Fruit fly (Drosophila melanogaster) whole organism, wandering third instar larva: Measurements from ENCODE around the gene mRpL10.

Source experiments
- Abd-B ChIP-seq: fragments of >200 bp; optimal IDR thresholded peaks from 2 replicates; lab custom pipeline; 2017; ENCODE audit warnings: missing biosample characterization, missing genetic modification characterization
- CG32264 ChIP-seq: fragments of 200-800 bp; sonication (Bioruptor generic); optimal IDR thresholded peaks from 2 replicates; lab custom pipeline; 2016; ENCODE audit warnings: missing biosample characterization, missing genetic modification characterization
- CG9705 ChIP-seq: fragments of 200-800 bp; sonication (Bioruptor generic); optimal IDR thresholded peaks from 2 replicates; lab custom pipeline; 2018; ENCODE audit warnings: missing biosample characterization, mild to moderate bottlenecking, missing genetic modification characterization
- CrebA ChIP-seq: fragments of 200-800 bp; sonication (Bioruptor generic); optimal IDR thresholded peaks from 2 replicates; lab custom pipeline; 2016; ENCODE audit warnings: missing biosample characterization, mild to moderate bottlenecking, missing genetic modification characterization, borderline replicate concordance
- Dfd ChIP-seq: fragments of >200 bp; optimal IDR thresholded peaks from 2 replicates; lab custom pipeline; 2017; ENCODE audit warnings: missing biosample characterization, missing genetic modification characterization
- Dif ChIP-seq: fragments of 200-275, 200-300 bp; sonication (Bioruptor generic); optimal IDR thresholded peaks from 2 replicates; lab custom pipeline; 2018; ENCODE audit warnings: missing biosample characterization, missing genetic modification characterization; ENCODE audit not compliant: partially characterized antibody
- GATAd ChIP-seq: sonication (Bioruptor generic); optimal IDR thresholded peaks from 2 replicates; lab custom pipeline; 2016; ENCODE audit warnings: missing biosample characterization, missing genetic modification characterization
- HLH106 ChIP-seq: fragments of 200-800 bp; optimal IDR thresholded peaks from 3 replicates; lab custom pipeline; 2019; ENCODE audit warnings: missing biosample characterization, mild to moderate bottlenecking, missing genetic modification characterization, moderate library complexity
- Hnf4 ChIP-seq: fragments of 200-800 bp; sonication (Bioruptor generic); optimal IDR thresholded peaks from 2 replicates; lab custom pipeline; 2016; ENCODE audit warnings: missing biosample characterization, mild to moderate bottlenecking, missing genetic modification characterization
- Hr78 ChIP-seq: fragments of >200 bp; optimal IDR thresholded peaks from 2 replicates; lab custom pipeline; 2017; ENCODE audit warnings: missing biosample characterization, missing genetic modification characterization
- Hr83 ChIP-seq: fragments of 200-300 bp; sonication (Bioruptor generic); optimal IDR thresholded peaks from 2 replicates; lab custom pipeline; 2016; ENCODE audit warnings: missing biosample characterization, mild to moderate bottlenecking, missing genetic modification characterization, moderate library complexity; ENCODE audit not compliant: poor library complexity, severe bottlenecking
- Jra ChIP-seq: sonication (Bioruptor generic); optimal IDR thresholded peaks from 2 replicates; lab custom pipeline; 2016; ENCODE audit warnings: missing biosample characterization, missing genetic modification characterization
- Mio ChIP-seq: sonication (Bioruptor generic); optimal IDR thresholded peaks from 2 replicates; lab custom pipeline; 2016; ENCODE audit warnings: missing biosample characterization, missing genetic modification characterization
- Myc ChIP-seq: fragments of >200 bp; optimal IDR thresholded peaks from 2 replicates; lab custom pipeline; 2017
- N ChIP-seq: fragments of >200 bp; optimal IDR thresholded peaks from 2 replicates; lab custom pipeline; 2018; ENCODE audit warnings: missing biosample characterization, missing external identifiers, missing genetic modification characterization
- OdsH ChIP-seq: fragments of 200-800 bp; sonication (Bioruptor generic); optimal IDR thresholded peaks from 2 replicates; lab custom pipeline; 2016; ENCODE audit warnings: missing biosample characterization, mild to moderate bottlenecking, missing genetic modification characterization
- Rel ChIP-seq, 2 experiments: fragments of 200-800 bp; sonication (Bioruptor generic) in 1 of 2; optimal IDR thresholded peaks; 2 replicates in 1 of 2; 3 replicates in 1 of 2; lab custom pipeline; 2016 to 2019; ENCODE audit warnings: mild to moderate bottlenecking in 2 of 2, missing biosample characterization in 2 of 2, missing genetic modification characterization in 2 of 2, moderate library complexity in 1 of 2
- Sp1 ChIP-seq: fragments of 200-800 bp; sonication (Bioruptor generic); optimal IDR thresholded peaks from 3 replicates; lab custom pipeline; 2019; ENCODE audit warnings: missing biosample characterization, mild to moderate bottlenecking, missing genetic modification characterization, moderate library complexity
- Vsx2 ChIP-seq: fragments of 200-300, 225-300 bp; sonication (Bioruptor generic); optimal IDR thresholded peaks from 2 replicates; lab custom pipeline; 2018; ENCODE audit warnings: missing biosample characterization, missing genetic modification characterization; ENCODE audit not compliant: partially characterized antibody
- br ChIP-seq: fragments of 200-800 bp; sonication (Bioruptor generic); optimal IDR thresholded peaks from 2 replicates; lab custom pipeline; 2016; ENCODE audit warnings: missing biosample characterization, missing genetic modification characterization
- brk ChIP-seq: fragments of 200-800 bp; sonication (Bioruptor generic); optimal IDR thresholded peaks from 2 replicates; lab custom pipeline; 2016; ENCODE audit warnings: missing biosample characterization, mild to moderate bottlenecking, missing genetic modification characterization
- dl ChIP-seq, 2 experiments: fragments of 175-275, 200-275 bp in 1 of 2; fragments of 200-275 bp in 1 of 2; sonication (Bioruptor generic); optimal IDR thresholded peaks; lab custom pipeline; 2018; ENCODE audit warnings: mild to moderate bottlenecking in 2 of 2, missing biosample characterization in 2 of 2, missing genetic modification characterization in 2 of 2, moderate library complexity in 2 of 2; ENCODE audit not compliant: partially characterized antibody in 2 of 2, insufficient read depth in 1 of 2
- dmrt93B ChIP-seq: fragments of 200-800 bp; sonication (Bioruptor generic); optimal IDR thresholded peaks from 2 replicates; lab custom pipeline; 2018; ENCODE audit warnings: missing biosample characterization, mild to moderate bottlenecking, missing genetic modification characterization
- dsf ChIP-seq: sonication (Bioruptor generic); optimal IDR thresholded peaks from 2 replicates; lab custom pipeline; 2016; ENCODE audit warnings: missing biosample characterization, missing genetic modification characterization, borderline replicate concordance
- ey ChIP-seq: fragments of 200-800 bp; sonication (Bioruptor generic); optimal IDR thresholded peaks from 2 replicates; lab custom pipeline; 2016; ENCODE audit warnings: missing biosample characterization, missing genetic modification characterization
- foxo ChIP-seq, 2 experiments: fragments of 200-800 bp; sonication (Bioruptor generic); optimal IDR thresholded peaks; 2 replicates in 1 of 2; 3 replicates in 1 of 2; lab custom pipeline; 2016 to 2017; ENCODE audit warnings: missing biosample characterization in 2 of 2, missing genetic modification characterization in 2 of 2
- fru ChIP-seq: fragments of 200-800 bp; sonication (Bioruptor generic); optimal IDR thresholded peaks from 3 replicates; lab custom pipeline; 2016; ENCODE audit warnings: missing biosample characterization, mild to moderate bottlenecking, missing genetic modification characterization
- h ChIP-seq: fragments of 200-800 bp; sonication (Bioruptor generic); optimal IDR thresholded peaks from 3 replicates; lab custom pipeline; 2016; ENCODE audit warnings: missing biosample characterization, mild to moderate bottlenecking, missing genetic modification characterization
- jim ChIP-seq: fragments of 175-275, 200-325 bp; sonication (Bioruptor generic); optimal IDR thresholded peaks from 2 replicates; lab custom pipeline; 2016; ENCODE audit warnings: missing biosample characterization, mild to moderate bottlenecking, missing genetic modification characterization
- lola ChIP-seq: fragments of >200 bp; optimal IDR thresholded peaks from 2 replicates; lab custom pipeline; 2017; ENCODE audit warnings: missing biosample characterization, missing genetic modification characterization
- pan ChIP-seq: fragments of >200 bp; optimal IDR thresholded peaks from 2 replicates; lab custom pipeline; 2017
- psq ChIP-seq: fragments of 200-800 bp; sonication (Bioruptor generic); optimal IDR thresholded peaks from 3 replicates; lab custom pipeline; 2017; ENCODE audit warnings: missing biosample characterization, mild to moderate bottlenecking, missing genetic modification characterization, moderate library complexity
- rgr ChIP-seq: fragments of 200-800 bp; sonication (Bioruptor generic); optimal IDR thresholded peaks from 3 replicates; lab custom pipeline; 2016; ENCODE audit warnings: missing biosample characterization, mild to moderate bottlenecking, missing genetic modification characterization
- sage ChIP-seq: fragments of 200-800 bp; sonication (Bioruptor generic); optimal IDR thresholded peaks from 2 replicates; lab custom pipeline; 2016; ENCODE audit warnings: missing biosample characterization, mild to moderate bottlenecking, missing genetic modification characterization
- sv ChIP-seq: fragments of 200-800 bp; sonication (Bioruptor generic); optimal IDR thresholded peaks from 3 replicates; lab custom pipeline; 2016; ENCODE audit warnings: missing biosample characterization, missing genetic modification characterization
- tai ChIP-seq: sonication (Bioruptor generic); optimal IDR thresholded peaks from 2 replicates; lab custom pipeline; 2016; ENCODE audit warnings: missing biosample characterization, missing genetic modification characterization
- usp ChIP-seq: fragments of >200 bp; optimal IDR thresholded peaks from 2 replicates; lab custom pipeline; 2017; ENCODE audit warnings: missing biosample characterization, missing genetic modification characterization
- woc ChIP-seq: sonication (Bioruptor generic); optimal IDR thresholded peaks from 2 replicates; lab custom pipeline; 2016; ENCODE audit warnings: missing biosample characterization, mild to moderate bottlenecking, missing genetic modification characterization

mRpL10 gene

DNA sequence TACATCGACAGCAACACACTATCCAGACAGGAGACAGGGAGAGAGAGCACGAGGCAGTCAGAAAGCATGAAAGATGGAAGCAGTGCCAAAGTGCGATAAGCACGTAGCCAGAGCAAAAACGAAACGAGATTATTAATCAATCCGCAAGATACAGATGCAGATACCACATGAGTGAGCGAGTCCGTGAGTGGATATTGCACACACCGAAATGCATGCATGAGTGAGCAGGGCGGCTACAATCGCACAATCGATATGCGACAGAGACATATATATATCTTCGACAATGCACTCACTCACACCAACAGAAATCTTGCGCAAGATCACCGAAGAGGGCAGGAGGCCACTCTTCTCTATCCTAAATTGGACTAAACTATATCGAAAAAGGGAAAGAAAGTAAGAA lies 19.3 kb downstream of the mRpL10 start:
- TF ChIP-seq Mio (no peak), Dfd (no peak), rgr (GFP tag; lab: Kevin White, UChicago) (no peak), tai (GFP tag; lab: Kevin White, UChicago) (no peak), psq (GFP tag; lab: Kevin White, UChicago) (peak; percentile 20), Dif (no peak)

DNA sequence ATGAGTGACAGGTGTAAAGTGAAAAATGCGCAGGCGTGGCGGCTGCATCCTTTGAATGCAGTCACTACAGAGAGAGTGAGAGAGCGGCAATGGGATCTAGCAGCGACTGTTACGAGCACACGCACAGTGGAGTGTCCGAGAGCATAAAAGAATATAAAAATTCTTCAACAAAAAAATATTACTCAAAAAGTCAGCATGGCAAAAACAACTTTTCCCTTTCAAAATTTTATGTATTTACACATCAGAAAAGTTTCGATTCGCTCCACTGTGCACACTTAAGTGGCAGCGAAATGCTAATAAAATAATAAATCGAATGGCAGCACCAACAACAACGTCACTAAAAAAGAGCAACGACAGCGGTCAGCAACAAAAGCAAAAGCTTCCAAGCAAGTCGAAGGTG lies 19.8 kb downstream of the mRpL10 start:
- TF ChIP-seq N (no peak), Abd-B (GFP tag; lab: Kevin White, UChicago) (no peak), h (GFP tag; lab: Kevin White, UChicago) (peak; percentile 92), fru (GFP tag; lab: Kevin White, UChicago) (peak; percentile 87), tai (GFP tag; lab: Kevin White, UChicago) (peak; percentile 75), jim (GFP tag; lab: Kevin White, UChicago) (no peak), sv (peak; percentile 57), usp (GFP tag; lab: Kevin White, UChicago) (no peak), ey (GFP tag; lab: Kevin White, UChicago) (peak; percentile 90), Hr83 (GFP tag; lab: Kevin White, UChicago) (peak; percentile 70), HLH106 (tag; lab: Kevin White, UChicago) (peak; percentile 70), br (GFP tag; lab: Kevin White, UChicago) (peak; percentile 90), OdsH (GFP tag; lab: Kevin White, UChicago) (peak; percentile 83), dmrt93B (peak; percentile 57), Dif (no peak), Rel (GFP tag; optimal IDR thresholded peaks at IDR 0.05; lab: Kevin White, UChicago) (peak; percentile 29), Rel (tag; optimal IDR thresholded peaks at IDR 0.05; lab: Kevin White, UChicago) (no peak), Dfd (no peak), dl (GFP tag; optimal IDR thresholded peaks at IDR 0.05; lab: Kevin White, UChicago; ENCODE audit: insufficient read depth in 1 of 2, partially characterized antibody in 2 of 2) (no peak), Hnf4 (GFP tag; lab: Kevin White, UChicago) (peak; percentile 88), CrebA (peak; percentile 64), Myc (no peak), rgr (GFP tag; lab: Kevin White, UChicago) (peak; percentile 93), sage (peak; percentile 82), Sp1 (GFP tag; lab: Kevin White, UChicago) (peak; percentile 76), CG9705 (no peak), pan (lab: Kevin White, UChicago) (no peak), lola (GFP tag; lab: Kevin White, UChicago) (no peak), foxo (GFP tag; optimal IDR thresholded peaks at IDR 0.05; lab: Kevin White, UChicago) (peak; percentile 56 to 94), Mio (peak; percentile 25), Vsx2 (no peak), GATAd (GFP tag; lab: Kevin White, UChicago) (no peak), CG32264 (peak; percentile 76), psq (GFP tag; lab: Kevin White, UChicago) (no peak), woc (GFP tag; lab: Kevin White, UChicago) (peak; percentile 82), Hr78 (GFP tag; lab: Kevin White, UChicago) (no peak), brk (GFP tag; lab: Kevin White, UChicago) (peak; percentile 70), dsf (GFP tag; lab: Kevin White, UChicago) (peak; percentile 21), Jra (GFP tag; lab: Kevin White, UChicago) (peak; percentile 49)
- TF ChIP-seq, all 38 proteins: peak for 23

DNA sequence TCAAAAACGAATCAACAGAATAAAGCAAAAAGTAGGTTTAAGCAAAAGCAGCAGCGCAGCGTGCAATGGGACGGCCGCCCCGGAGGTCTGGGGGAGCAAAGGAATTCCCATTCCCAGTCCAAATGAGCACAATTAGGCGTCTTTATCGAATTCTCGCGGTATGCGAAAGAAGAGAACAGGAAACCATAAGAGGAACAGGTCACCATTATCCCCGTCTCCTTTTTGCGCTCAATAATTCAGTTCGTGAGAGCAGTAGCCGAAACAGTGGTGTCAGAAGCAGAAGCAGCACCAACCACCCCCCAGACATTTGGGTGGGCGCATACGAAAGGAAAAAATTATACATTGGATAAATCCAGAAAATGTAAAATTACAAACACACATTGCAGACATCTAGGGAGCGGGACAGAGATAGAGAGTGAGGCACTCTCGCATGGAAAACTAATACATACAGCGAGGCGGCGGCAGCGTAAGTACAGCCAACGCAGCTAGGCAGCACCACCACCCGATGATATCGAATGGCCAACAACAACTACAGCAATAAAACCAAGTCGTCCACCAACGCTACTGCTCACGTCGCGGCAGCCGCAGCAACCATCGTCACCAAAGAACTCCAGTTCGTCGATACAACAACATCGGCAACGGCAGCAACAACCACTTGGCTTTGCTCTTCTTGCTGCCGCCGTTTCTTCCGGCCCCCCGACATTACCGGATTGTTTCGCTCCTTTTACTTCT lies 20.5 kb downstream of the mRpL10 start:
- peak; percentile 17 for TF ChIP-seq psq (GFP tag; lab: Kevin White, UChicago)
- TF ChIP-seq Abd-B (GFP tag; lab: Kevin White, UChicago): no peak
- TF ChIP-seq GATAd (GFP tag; lab: Kevin White, UChicago): no peak
